Fruit fly (Drosophila melanogaster): Measurements from ENCODE around the gene Mcr.

Gene Mcr

DNA sequence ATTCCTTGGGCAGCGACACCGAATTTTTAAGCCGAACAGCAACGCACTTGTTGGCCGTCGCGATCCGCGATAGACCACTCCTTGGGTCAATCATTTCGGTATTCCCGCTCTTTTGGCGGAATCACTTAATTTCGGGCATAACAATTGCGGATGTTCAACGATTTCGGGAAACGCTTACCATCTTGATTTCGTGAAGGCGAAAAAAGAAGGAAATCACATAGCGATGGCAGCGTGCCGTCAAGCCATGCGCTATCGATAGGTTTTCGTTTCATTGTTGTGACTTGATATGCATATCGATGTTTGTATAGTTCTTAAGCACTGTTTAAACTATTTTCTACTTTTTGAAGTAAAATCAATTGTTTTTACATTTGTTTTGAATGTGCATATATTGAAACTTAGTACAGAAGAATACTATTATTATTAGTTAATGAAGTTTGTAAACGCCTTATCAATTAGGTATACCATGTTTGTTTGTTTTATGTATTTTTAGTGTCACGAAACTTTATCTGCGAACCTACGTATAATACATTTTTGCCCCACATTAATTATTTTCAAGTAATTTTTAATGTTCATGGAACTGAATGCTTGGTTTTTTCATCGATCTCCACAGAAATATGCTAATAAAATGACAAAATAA is 40.0 kb downstream of the Mcr start, which contains the start of gene RpL36A (continued):
- TF ChIP-seq knrl (GFP tag; IDR thresholded peaks at IDR 0.05; ENCODE audit: partially characterized antibody) = peak; percentile 94
- no peak for TF ChIP-seq D19A (tag; optimal IDR thresholded peaks at IDR 0.05)
- peak; percentile 71 for TF ChIP-seq CG9876 (GFP tag; optimal IDR thresholded peaks at IDR 0.05)
- peak; percentile 4 for TF ChIP-seq CG1233 (GFP tag; optimal IDR thresholded peaks at IDR 0.05)
- peak; percentile 52 for TF ChIP-seq HLHmδ (GFP tag; optimal IDR thresholded peaks at IDR 0.05)
- TF ChIP-seq zfh2 (GFP tag; optimal IDR thresholded peaks at IDR 0.05) = peak; percentile 47
- peak; percentile 69 for TF ChIP-seq maf-S (GFP tag; optimal IDR thresholded peaks at IDR 0.05)
- TF ChIP-seq hkb (optimal IDR thresholded peaks at IDR 0.05) = no peak
- TF ChIP-seq hkb (GFP tag; IDR thresholded peaks at IDR 0.05) = peak; percentile 65
- no peak for TF ChIP-seq crol (GFP tag; IDR thresholded peaks at IDR 0.05)
- no peak for TF ChIP-seq ftz-f1 (GFP tag; optimal IDR thresholded peaks at IDR 0.05)
- peak; percentile 42 for TF ChIP-seq NK7.1 (GFP tag; optimal IDR thresholded peaks at IDR 0.05)
- 0 out of 2 replicates have a peak, but pooled peaks have one; percentile 23 for TF ChIP-seq al (GFP tag; IDR thresholded peaks at IDR 0.05)
- TF ChIP-seq CG33213 (GFP tag; optimal IDR thresholded peaks at IDR 0.05) = no peak
- 0 out of 2 replicates have a peak, but pooled peaks have one; percentile 20 for TF ChIP-seq bowl (GFP tag; IDR thresholded peaks at IDR 0.05)
- no peak for TF ChIP-seq CG3726 (GFP tag; IDR thresholded peaks at IDR 0.05)
- TF ChIP-seq Meics (GFP tag; optimal IDR thresholded peaks at IDR 0.05) = peak; percentile 70
- no peak for TF ChIP-seq Elba2 (GFP tag; optimal IDR thresholded peaks at IDR 0.05)
- peak; percentile 82 for TF ChIP-seq CG1603 (tag; optimal IDR thresholded peaks at IDR 0.05)
- no peak for TF ChIP-seq CG8478 (optimal IDR thresholded peaks at IDR 0.05)
- no peak for TF ChIP-seq gro (GFP tag; optimal IDR thresholded peaks at IDR 0.05)
- TF ChIP-seq usp (GFP tag; optimal IDR thresholded peaks at IDR 0.05) = no peak
- TF ChIP-seq CG1792 (GFP tag; optimal IDR thresholded peaks at IDR 0.05) = no peak
- peak; percentile 43; the same call in 1 of the 2 replicates for TF ChIP-seq lmd (GFP tag; IDR thresholded peaks at IDR 0.05)
- peak; percentile 98 for TF ChIP-seq NC2β (GFP tag; optimal IDR thresholded peaks at IDR 0.05)
- no peak for TF ChIP-seq CG8765 (GFP tag; IDR thresholded peaks at IDR 0.05)
- TF ChIP-seq CG14667 (GFP tag; IDR thresholded peaks at IDR 0.05) = no peak
- peak; percentile 68 for TF ChIP-seq schlank (tag; optimal IDR thresholded peaks at IDR 0.05)
- peak; percentile 43 for TF ChIP-seq fd3F (GFP tag; optimal IDR thresholded peaks at IDR 0.05)
- no peak for TF ChIP-seq croc (GFP tag; conservative IDR thresholded peaks at IDR 0.05)
- TF ChIP-seq CG12104 (GFP tag; optimal IDR thresholded peaks at IDR 0.05) = peak; percentile 57
- no peak for TF ChIP-seq D19B (GFP tag; optimal IDR thresholded peaks at IDR 0.05)
- TF ChIP-seq fd96Cb (tag; optimal IDR thresholded peaks at IDR 0.05) = no peak
- peak; percentile 78 for TF ChIP-seq CG7987 (GFP tag; optimal IDR thresholded peaks at IDR 0.05)
- peak; percentile 74 for TF ChIP-seq vvl (GFP tag; IDR thresholded peaks at IDR 0.05)
- no peak for TF ChIP-seq CG1832 (GFP tag; optimal IDR thresholded peaks at IDR 0.05)
- TF ChIP-seq Sry-δ (GFP tag; optimal IDR thresholded peaks at IDR 0.05) = peak; percentile 94
- TF ChIP-seq Eip74EF (GFP tag; optimal IDR thresholded peaks at IDR 0.05) = no peak
- peak; percentile 97 for TF ChIP-seq amos (GFP tag; IDR thresholded peaks at IDR 0.05; ENCODE audit: partially characterized antibody)
- no peak for TF ChIP-seq dan (GFP tag; IDR thresholded peaks at IDR 0.05)
- peak; percentile 58 for TF ChIP-seq CG10543 (GFP tag; optimal IDR thresholded peaks at IDR 0.05)
- TF ChIP-seq Dp (GFP tag; optimal IDR thresholded peaks at IDR 0.05) = peak; percentile 22
- TF ChIP-seq dm (GFP tag; optimal IDR thresholded peaks at IDR 0.05) = peak; percentile 89
- no peak; the same call in 2 of the 3 replicates for TF ChIP-seq CG11695 (GFP tag; IDR thresholded peaks at IDR 0.05)
- TF ChIP-seq CG11504 (tag; optimal IDR thresholded peaks at IDR 0.05) = no peak
- TF ChIP-seq wdn (GFP tag; IDR thresholded peaks at IDR 0.05) = no peak; the same call in 1 of the 2 replicates
- TF ChIP-seq CG10431 (GFP tag; optimal IDR thresholded peaks at IDR 0.05) = no peak
- TF ChIP-seq trh (GFP tag; optimal IDR thresholded peaks at IDR 0.05) = peak; percentile 6
- TF ChIP-seq lilli (GFP tag; optimal IDR thresholded peaks at IDR 0.05) = peak; percentile 56
- TF ChIP-seq stc (GFP tag; IDR thresholded peaks at IDR 0.05) = peak; percentile 45
- TF ChIP-seq CG4730 (GFP tag; IDR thresholded peaks at IDR 0.05) = 0 out of 2 replicates have a peak, but pooled peaks have one; percentile 15
